Fruit fly (Drosophila melanogaster) whole organism, embryonic: ENCODE results near the gene ATPsynD.

Experiments used
- ATbp ChIP-seq: fragments of 200-800 bp; sonication (Bioruptor generic); optimal IDR thresholded peaks from 2 replicates; lab custom pipeline; 2017; ENCODE audit warnings: missing biosample characterization, mild to moderate bottlenecking, missing genetic modification characterization, missing genetic modification reagents
- Antp ChIP-seq: fragments of 200-800 bp; sonication (Bioruptor generic); optimal IDR thresholded peaks from 3 replicates; lab custom pipeline; 2016; ENCODE audit warnings: missing biosample characterization, missing genetic modification characterization
- Atf3 ChIP-seq: fragments of 200-800 bp; sonication (Bioruptor generic); optimal IDR thresholded peaks from 3 replicates; lab custom pipeline; 2016; ENCODE audit warnings: missing biosample characterization, missing genetic modification characterization
- Blimp-1 ChIP-seq: fragments of 200-800 bp; sonication (Bioruptor generic); optimal IDR thresholded peaks from 3 replicates; lab custom pipeline; 2018; ENCODE audit warnings: missing biosample characterization, missing genetic modification characterization, mild to moderate bottlenecking, moderate library complexity, missing genetic modification reagents
- CG10959 ChIP-seq: fragments of 200-800 bp; sonication (Bioruptor generic); IDR thresholded peaks from 2 replicates; pipeline ENCODE4 v1.3.6; 2022; ENCODE audit warnings: missing biosample characterization, missing genetic modification characterization
- CG10979 ChIP-seq: fragments of 200-800 bp; sonication (Bioruptor generic); optimal IDR thresholded peaks from 2 replicates; lab custom pipeline; 2018; ENCODE audit warnings: missing biosample characterization, mild to moderate bottlenecking, missing genetic modification characterization, moderate library complexity
- CG11504 ChIP-seq: fragments of 200-800 bp; sonication (Bioruptor generic); optimal IDR thresholded peaks from 3 replicates; lab custom pipeline; 2019; ENCODE audit warnings: missing biosample characterization, mild to moderate bottlenecking, missing genetic modification characterization, moderate library complexity
- CG12219 ChIP-seq: fragments of 200-800 bp; sonication (Bioruptor generic); optimal IDR thresholded peaks from 3 replicates; lab custom pipeline; 2018; ENCODE audit warnings: missing biosample characterization, mild to moderate bottlenecking, missing genetic modification characterization
- CG14710 ChIP-seq: fragments of 200-800 bp; sonication (Bioruptor generic); optimal IDR thresholded peaks from 3 replicates; lab custom pipeline; 2019; ENCODE audit warnings: missing biosample characterization, mild to moderate bottlenecking, missing genetic modification characterization, moderate library complexity
- CG15269 ChIP-seq: fragments of 200-800 bp; sonication (Bioruptor generic); optimal IDR thresholded peaks from 2 replicates; lab custom pipeline; 2018; ENCODE audit warnings: missing biosample characterization, mild to moderate bottlenecking, missing genetic modification characterization, moderate library complexity
- CG15479 ChIP-seq: fragments of 200-800 bp; sonication (Bioruptor generic); optimal IDR thresholded peaks from 3 replicates; lab custom pipeline; 2019; ENCODE audit warnings: missing biosample characterization, mild to moderate bottlenecking, missing genetic modification characterization, moderate library complexity
- CG16863 ChIP-seq: fragments of 200-800 bp; sonication (Bioruptor generic); optimal IDR thresholded peaks from 3 replicates; lab custom pipeline; 2016; ENCODE audit warnings: missing biosample characterization, missing genetic modification characterization
- CG18262 ChIP-seq: fragments of 200-800 bp; optimal IDR thresholded peaks from 3 replicates; lab custom pipeline; 2019; ENCODE audit warnings: missing biosample characterization, mild to moderate bottlenecking, missing genetic modification characterization, moderate library complexity
- CG2889 ChIP-seq: fragments of 200-800 bp; sonication (Bioruptor generic); IDR thresholded peaks from 3 replicates; pipeline ENCODE4 v1.3.6; 2022; ENCODE audit warnings: missing biosample characterization, missing genetic modification characterization
- CG3065 ChIP-seq: fragments of 200-800 bp; sonication (Bioruptor generic); optimal IDR thresholded peaks from 2 replicates; lab custom pipeline; 2016; ENCODE audit warnings: missing biosample characterization, missing genetic modification characterization
- CG34422 ChIP-seq: fragments of 200-800 bp; sonication (Bioruptor generic); IDR thresholded peaks from 3 replicates; pipeline ENCODE4 v1.3.6; 2022; ENCODE audit warnings: missing biosample characterization, missing genetic modification characterization
- CG4404 ChIP-seq: fragments of 200-800 bp; sonication (Bioruptor generic); IDR thresholded peaks from 2 replicates; pipeline ENCODE4 v1.3.6; 2022; ENCODE audit warnings: missing biosample characterization, missing genetic modification characterization
- CG4424 ChIP-seq: fragments of 200-800 bp; sonication (Bioruptor generic); optimal IDR thresholded peaks from 3 replicates; lab custom pipeline; 2016; ENCODE audit warnings: missing biosample characterization, missing genetic modification characterization
- CG7786 ChIP-seq: fragments of 200-800 bp; sonication (Bioruptor generic); optimal IDR thresholded peaks from 2 replicates; lab custom pipeline; 2016; ENCODE audit warnings: missing biosample characterization, missing genetic modification characterization
- CG7839 ChIP-seq: fragments of 200-800 bp; sonication (Bioruptor generic); optimal IDR thresholded peaks from 3 replicates; lab custom pipeline; 2018; ENCODE audit warnings: missing biosample characterization, mild to moderate bottlenecking, missing genetic modification characterization, moderate library complexity
- CG8924 ChIP-seq: fragments of 200-800 bp; optimal IDR thresholded peaks from 3 replicates; lab custom pipeline; 2019; ENCODE audit warnings: missing biosample characterization, mild to moderate bottlenecking, missing genetic modification characterization, moderate library complexity
- CG9727 ChIP-seq: fragments of 200-800 bp; sonication (Bioruptor generic); optimal IDR thresholded peaks from 3 replicates; lab custom pipeline; 2017; ENCODE audit warnings: missing biosample characterization, mild to moderate bottlenecking, missing genetic modification characterization
- Chrac-16 ChIP-seq: fragments of 200-800 bp; sonication (Bioruptor generic); optimal IDR thresholded peaks from 3 replicates; lab custom pipeline; 2016; ENCODE audit warnings: missing biosample characterization, missing genetic modification characterization
- Dll ChIP-seq: fragments of 200-800 bp; sonication (Bioruptor generic); IDR thresholded peaks from 4 replicates; pipeline ENCODE4 v1.3.6; 2022; ENCODE audit warnings: missing biosample characterization, missing genetic modification characterization; ENCODE audit not compliant: partially characterized antibody
- Dp ChIP-seq: fragments of 200-800 bp; sonication (Bioruptor generic); optimal IDR thresholded peaks from 2 replicates; lab custom pipeline; 2018; ENCODE audit warnings: missing biosample characterization, mild to moderate bottlenecking, missing genetic modification characterization, moderate library complexity
- Ets97D ChIP-seq: fragments of 200-800 bp; sonication (Bioruptor generic); optimal IDR thresholded peaks from 3 replicates; lab custom pipeline; 2016; ENCODE audit warnings: missing biosample characterization, missing genetic modification characterization
- Fer1 ChIP-seq: fragments of 200-800 bp; sonication (Bioruptor generic); optimal IDR thresholded peaks from 2 replicates; lab custom pipeline; 2017; ENCODE audit warnings: missing biosample characterization, mild to moderate bottlenecking, missing genetic modification characterization
- HLH4C ChIP-seq: fragments of 200-800 bp; sonication (Bioruptor generic); IDR thresholded peaks from 3 replicates; pipeline ENCODE4 v1.3.6; 2022; ENCODE audit warnings: missing biosample characterization, missing genetic modification characterization; ENCODE audit not compliant: partially characterized antibody
- HmgZ ChIP-seq: fragments of 200-800 bp; sonication (Bioruptor generic); optimal IDR thresholded peaks from 2 replicates; lab custom pipeline; 2018; ENCODE audit warnings: missing biosample characterization, mild to moderate bottlenecking, missing genetic modification characterization
- Ptx1 ChIP-seq: fragments of 200-800 bp; sonication (Bioruptor generic); IDR thresholded peaks from 2 replicates; pipeline ENCODE4 v1.3.6; 2022; ENCODE audit warnings: missing biosample characterization, missing genetic modification characterization
- Rx ChIP-seq: fragments of 200-800 bp; sonication (Bioruptor generic); IDR thresholded peaks from 2 replicates; pipeline ENCODE4 v1.3.6; 2022; ENCODE audit warnings: missing biosample characterization, missing genetic modification characterization
- Xbp1 ChIP-seq: fragments of 200-800 bp; sonication (Bioruptor generic); optimal IDR thresholded peaks from 3 replicates; lab custom pipeline; 2016; ENCODE audit warnings: missing biosample characterization, mild to moderate bottlenecking, missing genetic modification characterization
- ab ChIP-seq: fragments of 200-800 bp; sonication (Bioruptor generic); optimal IDR thresholded peaks from 2 replicates; lab custom pipeline; 2016; ENCODE audit warnings: missing biosample characterization, missing genetic modification characterization
- az2 ChIP-seq: fragments of 200-800 bp; sonication (Bioruptor generic); optimal IDR thresholded peaks from 3 replicates; lab custom pipeline; 2016; ENCODE audit warnings: missing biosample characterization, missing genetic modification characterization
- chm ChIP-seq: fragments of 200-800 bp; sonication (Bioruptor generic); IDR thresholded peaks from 2 replicates; pipeline ENCODE4 v1.3.6; 2022; ENCODE audit warnings: missing biosample characterization, missing genetic modification characterization
- croc ChIP-seq: fragments of 200-800 bp; sonication (Bioruptor generic); conservative IDR thresholded peaks from 3 replicates; pipeline ENCODE4 v1.3.6; 2022; ENCODE audit warnings: missing biosample characterization, missing genetic modification characterization
- dmrt99B ChIP-seq: fragments of 200-800 bp; sonication (Bioruptor generic); optimal IDR thresholded peaks from 2 replicates; lab custom pipeline; 2018; ENCODE audit warnings: missing biosample characterization, mild to moderate bottlenecking, missing genetic modification characterization, moderate library complexity
- dysf ChIP-seq: fragments of 200-800 bp; sonication (Bioruptor generic); IDR thresholded peaks from 3 replicates; pipeline ENCODE4 v1.3.6; 2022; ENCODE audit warnings: missing biosample characterization, missing genetic modification characterization
- esg ChIP-seq: fragments of 200-800 bp; sonication (Bioruptor generic); conservative IDR thresholded peaks from 2 replicates; pipeline ENCODE4 v1.3.6; 2022; ENCODE audit warnings: missing biosample characterization, missing genetic modification characterization
- grn ChIP-seq: fragments of 200-800 bp; sonication (Bioruptor generic); optimal IDR thresholded peaks from 3 replicates; lab custom pipeline; 2017; ENCODE audit warnings: missing biosample characterization, missing genetic modification characterization
- lmd ChIP-seq: fragments of 200-800 bp; sonication (Bioruptor generic); IDR thresholded peaks from 2 replicates; pipeline ENCODE4 v1.3.6; 2022; ENCODE audit warnings: missing biosample characterization, missing genetic modification characterization
- lov ChIP-seq, 2 experiments: fragments of 200-800 bp in 1 of 2; fragments of >200 bp in 1 of 2; sonication (Bioruptor generic) in 1 of 2; IDR thresholded peaks in 1 of 2; optimal IDR thresholded peaks in 1 of 2; 2 replicates in 1 of 2; 3 replicates in 1 of 2; pipeline versions ENCODE4 v1.3.6 to Lab custom; 2017 to 2022; ENCODE audit warnings: missing biosample characterization in 1 of 2, missing genetic modification characterization in 1 of 2
- org-1 ChIP-seq: fragments of 200-800 bp; sonication (Bioruptor generic); optimal IDR thresholded peaks from 2 replicates; lab custom pipeline; 2017; ENCODE audit warnings: missing biosample characterization, missing genetic modification characterization
- prd ChIP-seq, 3 experiments: fragments of >200 bp in 2 of 3; fragments of 200-800 bp in 1 of 3; sonication (Bioruptor generic) in 1 of 3; optimal IDR thresholded peaks in 2 of 3; IDR thresholded peaks in 1 of 3; 2 replicates in 2 of 3; 3 replicates in 1 of 3; pipeline versions ENCODE4 v1.3.6 to Lab custom; 2017 to 2022; ENCODE audit warnings: missing biosample characterization in 1 of 3, missing genetic modification characterization in 1 of 3
- pzg ChIP-seq: fragments of 200-800 bp; sonication (Bioruptor generic); optimal IDR thresholded peaks from 3 replicates; lab custom pipeline; 2018; ENCODE audit warnings: missing biosample characterization, mild to moderate bottlenecking, missing genetic modification characterization, moderate library complexity
- repo ChIP-seq: fragments of 200-800 bp; sonication (Bioruptor generic); optimal IDR thresholded peaks from 2 replicates; lab custom pipeline; 2016; ENCODE audit warnings: missing biosample characterization, missing genetic modification characterization
- rib ChIP-seq: fragments of 200-800 bp; sonication (Bioruptor generic); IDR thresholded peaks from 2 replicates; pipeline ENCODE4 v1.3.6; 2022; ENCODE audit warnings: missing biosample characterization, missing genetic modification characterization
- tin ChIP-seq: fragments of 200-800 bp; sonication (Bioruptor generic); optimal IDR thresholded peaks from 3 replicates; lab custom pipeline; 2016; ENCODE audit warnings: missing biosample characterization, missing genetic modification characterization

ATPsynD gene

dm6 chr3R:19118505-19119138, 23.8 kb downstream of the ATPsynD start:
- TF ChIP-seq CG10979, result peak; percentile 40
- TF ChIP-seq HmgZ (tag; lab: Kevin White, UChicago), result no peak
- TF ChIP-seq CG8924 (tag; lab: Kevin White, UChicago), result no peak
- TF ChIP-seq CG2889 (GFP tag; lab: Robert Waterston, UW), result 0 out of 3 replicates have a peak, but pooled peaks have one; percentile 33
- TF ChIP-seq lov (optimal IDR thresholded peaks at IDR 0.05; lab: Kevin White, UChicago), result no peak
- 0 out of 3 replicates have a peak, but pooled peaks have one; percentile 46 for TF ChIP-seq lov (GFP tag; IDR thresholded peaks at IDR 0.05; lab: Robert Waterston, UW)
- peak; percentile 27 for TF ChIP-seq ab (GFP tag; lab: Kevin White, UChicago)
- TF ChIP-seq CG18262 (tag; lab: Kevin White, UChicago), result peak; percentile 31
- TF ChIP-seq ATbp (GFP tag; lab: Kevin White, UChicago), result peak; percentile 11
- TF ChIP-seq CG4404 (GFP tag; lab: Robert Waterston, UW), result 0 out of 2 replicates have a peak, but pooled peaks have one; percentile 30
- TF ChIP-seq chm (GFP tag; lab: Robert Waterston, UW), result no peak; the same call in 1 of the 2 replicates
- peak; percentile 39 for TF ChIP-seq CG7839 (tag; lab: Kevin White, UChicago)
- peak; percentile 29 for TF ChIP-seq Antp (GFP tag; lab: Kevin White, UChicago)
- TF ChIP-seq Ets97D (GFP tag; lab: Kevin White, UChicago), result no peak
- TF ChIP-seq CG7786 (GFP tag; lab: Kevin White, UChicago), result no peak
- peak; percentile 52; the same call in 1 of the 2 replicates for TF ChIP-seq CG10959
- peak; percentile 49; the same call in 1 of the 3 replicates for TF ChIP-seq dysf (GFP tag; lab: Robert Waterston, UW)
- no peak for TF ChIP-seq Dp (GFP tag; lab: Kevin White, UChicago)
- TF ChIP-seq lmd (GFP tag; lab: Robert Waterston, UW), result peak; percentile 53
- TF ChIP-seq Fer1 (GFP tag; lab: Kevin White, UChicago), result no peak
- TF ChIP-seq Xbp1, result peak; percentile 15
- TF ChIP-seq az2 (GFP tag; lab: Kevin White, UChicago), result peak; percentile 22
- peak; percentile 27 for TF ChIP-seq Chrac-16 (GFP tag; lab: Kevin White, UChicago)
- no peak for TF ChIP-seq CG12219 (GFP tag; lab: Kevin White, UChicago)
- TF ChIP-seq CG11504 (tag; lab: Kevin White, UChicago), result peak; percentile 66
- no peak for TF ChIP-seq CG15269 (tag; lab: Kevin White, UChicago)
- no peak for TF ChIP-seq Atf3
- TF ChIP-seq repo (GFP tag; lab: Kevin White, UChicago), result peak; percentile 11
- peak; percentile 9 for TF ChIP-seq CG9727 (GFP tag; lab: Kevin White, UChicago)
- no peak for TF ChIP-seq CG3065 (GFP tag; lab: Kevin White, UChicago)
- no peak for TF ChIP-seq grn (GFP tag; lab: Kevin White, UChicago)
- 0 out of 2 replicates have a peak, but pooled peaks have one; percentile 17 for TF ChIP-seq Rx (GFP tag; lab: Robert Waterston, UW)
- TF ChIP-seq Dll (GFP tag; lab: Robert Waterston, UW), result no peak
- TF ChIP-seq Ptx1 (GFP tag; lab: Robert Waterston, UW), result peak; percentile 67
- peak; percentile 17 for TF ChIP-seq CG14710 (tag; lab: Kevin White, UChicago)
- peak; percentile 48; the same call in 1 of the 3 replicates for TF ChIP-seq CG34422 (GFP tag; lab: Robert Waterston, UW)
- no peak for TF ChIP-seq CG4424 (GFP tag; lab: Kevin White, UChicago)
- peak; percentile 43 for TF ChIP-seq dmrt99B (tag; lab: Kevin White, UChicago)
- peak; percentile 11 for TF ChIP-seq tin
- no peak for TF ChIP-seq rib (GFP tag; lab: Robert Waterston, UW)
- peak; percentile 17 for TF ChIP-seq org-1 (GFP tag; lab: Kevin White, UChicago)
- peak; percentile 14 for TF ChIP-seq CG16863 (GFP tag; lab: Kevin White, UChicago)
- no peak for TF ChIP-seq pzg
- TF ChIP-seq prd (optimal IDR thresholded peaks at IDR 0.05; lab: Kevin White, UChicago), result no peak
- peak; percentile 65 for TF ChIP-seq prd (GFP tag; IDR thresholded peaks at IDR 0.05; lab: Robert Waterston, UW)
- no peak for TF ChIP-seq CG15479 (GFP tag; lab: Kevin White, UChicago)
- TF ChIP-seq croc, result 0 out of 3 replicates have a peak, but pooled peaks have one; percentile 44
- TF ChIP-seq esg (GFP tag; lab: Robert Waterston, UW), result peak; percentile 28; the same call in 1 of the 2 replicates
- TF ChIP-seq Blimp-1 (GFP tag; lab: Kevin White, UChicago), result peak; percentile 47
- TF ChIP-seq HLH4C (GFP tag; lab: Robert Waterston, UW), result peak; percentile 10; the same call in 1 of the 3 replicates
